Worm (Caenorhabditis elegans) whole organism, L3 larva: ENCODE measurements around the gene allo-1.
A peak's percentile ranks its signal among the peaks of the same experiment; 100 is the strongest.

Experiments used
- aly-2 ChIP-seq: fragments of 150-350 bp; optimal IDR thresholded peaks from 2 replicates; lab custom pipeline; 2014; ENCODE audit warnings: missing biosample characterization, missing genetic modification characterization
- ceh-16 ChIP-seq: sonication (generic microtip); optimal IDR thresholded peaks from 2 replicates; lab custom pipeline; 2017; ENCODE audit warnings: missing biosample characterization, missing genetic modification characterization
- ceh-82 ChIP-seq: fragments of 150-350 bp; optimal IDR thresholded peaks from 2 replicates; lab custom pipeline; 2014; ENCODE audit warnings: missing biosample characterization, missing genetic modification characterization
- ceh-9 ChIP-seq: sonication (generic microtip); optimal IDR thresholded peaks from 2 replicates; lab custom pipeline; 2018; ENCODE audit warnings: missing biosample characterization, missing genetic modification characterization
- egl-27 ChIP-seq: sonication (generic microtip); optimal IDR thresholded peaks from 4 replicates; lab custom pipeline; 2017; ENCODE audit warnings: missing biosample characterization, missing genetic modification reagents, missing genetic modification characterization
- egl-5 ChIP-seq: fragments of 150-350 bp; optimal IDR thresholded peaks from 2 replicates; lab custom pipeline; 2017; ENCODE audit warnings: missing biosample characterization, missing genetic modification reagents, missing genetic modification characterization, inconsistent platforms
- elt-2 ChIP-seq: sonication (generic microtip); optimal IDR thresholded peaks from 2 replicates; lab custom pipeline; 2016; ENCODE audit warnings: missing genetic modification reagents, mild to moderate bottlenecking, missing genetic modification characterization, missing compliant biosample characterization
- elt-3 ChIP-seq, 3 experiments: fragments of 150-350 bp in 1 of 3; sonication (generic microtip) in 2 of 3; optimal IDR thresholded peaks; 2 replicates in 2 of 3; 4 replicates in 1 of 3; lab custom pipeline; 2014 to 2017; ENCODE audit warnings: missing biosample characterization in 3 of 3, missing genetic modification characterization in 3 of 3
- fkh-10 ChIP-seq: sonication (generic microtip); optimal IDR thresholded peaks from 2 replicates; lab custom pipeline; 2017; ENCODE audit warnings: missing biosample characterization, missing genetic modification reagents, missing genetic modification characterization
- fos-1 ChIP-seq: fragments of 150-350 bp; optimal IDR thresholded peaks from 2 replicates; lab custom pipeline; 2014; ENCODE audit warnings: missing biosample characterization, missing genetic modification characterization
- jun-1 ChIP-seq: fragments of 150-350 bp; optimal IDR thresholded peaks from 2 replicates; lab custom pipeline; 2014; ENCODE audit warnings: missing biosample characterization, missing genetic modification reagents, missing genetic modification characterization
- lin-15B ChIP-seq: fragments of 150-350 bp; optimal IDR thresholded peaks from 2 replicates; lab custom pipeline; 2014; ENCODE audit warnings: missing biosample characterization, missing genetic modification characterization
- lin-39 ChIP-seq: fragments of 150-350 bp; optimal IDR thresholded peaks from 2 replicates; lab custom pipeline; 2018; ENCODE audit warnings: missing biosample characterization, missing genetic modification reagents, missing genetic modification characterization
- lsy-12 ChIP-seq: sonication (generic microtip); optimal IDR thresholded peaks from 2 replicates; lab custom pipeline; 2016; ENCODE audit warnings: mild to moderate bottlenecking, missing genetic modification characterization, missing compliant biosample characterization
- mml-1 ChIP-seq: fragments of 150-350 bp; sonication (generic microtip); optimal IDR thresholded peaks from 3 replicates; lab custom pipeline; 2014; ENCODE audit warnings: missing biosample characterization, missing genetic modification characterization
- nfya-1 ChIP-seq: sonication (generic microtip); optimal IDR thresholded peaks from 2 replicates; lab custom pipeline; 2017; ENCODE audit warnings: missing genetic modification characterization, mild to moderate bottlenecking, missing compliant biosample characterization, antibody characterized with exemption, moderate library complexity; ENCODE audit not compliant: insufficient read depth
- nhr-11 ChIP-seq: fragments of 150-350 bp; optimal IDR thresholded peaks from 2 replicates; lab custom pipeline; 2014; ENCODE audit warnings: missing biosample characterization, missing genetic modification characterization
- nhr-12 ChIP-seq: fragments of 150-350 bp; optimal IDR thresholded peaks from 2 replicates; lab custom pipeline; 2014; ENCODE audit warnings: missing biosample characterization, missing genetic modification characterization
- nhr-23 ChIP-seq: fragments of 150-350 bp; optimal IDR thresholded peaks from 2 replicates; lab custom pipeline; 2014; ENCODE audit warnings: missing biosample characterization, missing genetic modification reagents, missing genetic modification characterization
- nhr-28 ChIP-seq: fragments of 150-350 bp; optimal IDR thresholded peaks from 2 replicates; lab custom pipeline; 2014; ENCODE audit warnings: missing biosample characterization, missing genetic modification characterization
- nhr-43 ChIP-seq: sonication (generic microtip); optimal IDR thresholded peaks from 2 replicates; lab custom pipeline; 2016; ENCODE audit warnings: mild to moderate bottlenecking, missing genetic modification characterization, missing compliant biosample characterization; ENCODE audit not compliant: poor library complexity, severe bottlenecking
- nhr-67 ChIP-seq: fragments of 150-350 bp; optimal IDR thresholded peaks from 2 replicates; lab custom pipeline; 2014; ENCODE audit warnings: missing biosample characterization, missing genetic modification characterization
- nhr-77 ChIP-seq: fragments of 150-350 bp; optimal IDR thresholded peaks from 2 replicates; lab custom pipeline; 2014; ENCODE audit warnings: missing biosample characterization, missing genetic modification characterization
- pha-4 ChIP-seq: fragments of 150-350 bp; optimal IDR thresholded peaks from 2 replicates; lab custom pipeline; 2014; ENCODE audit warnings: missing biosample characterization, missing genetic modification reagents, missing genetic modification characterization
- sea-2 ChIP-seq: fragments of 150-350 bp; sonication (generic microtip); optimal IDR thresholded peaks from 4 replicates; lab custom pipeline; 2014; ENCODE audit warnings: missing biosample characterization, missing genetic modification reagents, missing genetic modification characterization
- skn-1 ChIP-seq: fragments of 150-350 bp; optimal IDR thresholded peaks from 2 replicates; lab custom pipeline; 2014; ENCODE audit warnings: missing biosample characterization, missing genetic modification characterization
- snpc-4 ChIP-seq: fragments of 150-350 bp; optimal IDR thresholded peaks from 2 replicates; lab custom pipeline; 2014; ENCODE audit warnings: missing biosample characterization, missing genetic modification characterization
- tbx-2 ChIP-seq: sonication (generic microtip); optimal IDR thresholded peaks from 2 replicates; lab custom pipeline; 2016; ENCODE audit warnings: mild to moderate bottlenecking, missing genetic modification characterization, missing compliant biosample characterization
- zag-1 ChIP-seq: fragments of 150-350 bp; optimal IDR thresholded peaks from 2 replicates; lab custom pipeline; 2014; ENCODE audit warnings: missing biosample characterization, missing genetic modification characterization
- ztf-11 ChIP-seq: fragments of 150-350 bp; optimal IDR thresholded peaks from 2 replicates; lab custom pipeline; 2014; ENCODE audit warnings: missing biosample characterization, missing genetic modification characterization
- ztf-4 ChIP-seq: fragments of 150-350 bp; optimal IDR thresholded peaks from 2 replicates; lab custom pipeline; 2014; ENCODE audit warnings: missing biosample characterization, missing genetic modification characterization

Gene allo-1

ce11 chrIV:10706090-10706489 lies 9.2 kb upstream of the allo-1 start, which contains the start of gene R102.6:
Gene R102.6, minus strand, starts transcription at chrIV:10706190.
- TF ChIP-seq lin-39 (no peak), ztf-11 (tag; lab: Kevin White, UChicago) (no peak), elt-2 (tag; lab: Kevin White, UChicago) (no peak), nhr-77 (no peak), mml-1 (no peak), lsy-12 (tag; lab: Kevin White, UChicago) (no peak), egl-5 (tag; lab: Kevin White, UChicago) (no peak), zag-1 (tag; lab: Kevin White, UChicago) (no peak)

- TF ChIP-seq ceh-9 (no peak), nfya-1 (no peak), pha-4 (tag; lab: Kevin White, UChicago) (no peak)
These were observed 8.3 kb upstream of the allo-1 start, which contains the start of gene R102.10 for ce11 chrIV:10705176-10705575. Gene R102.10, plus strand, starts transcription at chrIV:10705476.

ce11 chrIV:10701866-10702458 lies 5.1 kb upstream of the allo-1 start:
- TF ChIP-seq sea-2 (GFP tag; lab: Kevin White, UChicago), result no peak
- TF ChIP-seq elt-2 (tag; lab: Kevin White, UChicago), result no peak
- TF ChIP-seq nfya-1, result no peak
- TF ChIP-seq nhr-43 (tag; lab: Kevin White, UChicago), result peak; percentile 71
- peak; percentile 37 for TF ChIP-seq nhr-23 (tag; lab: Kevin White, UChicago)
- TF ChIP-seq tbx-2 (tag; lab: Kevin White, UChicago), result no peak
- TF ChIP-seq elt-3 (tag; optimal IDR thresholded peaks at IDR 0.05; lab: Kevin White, UChicago), result peak in 1 of 3 experiments; percentile 28

ce11 chrIV:10699660-10700059 lies 2.8 kb upstream of the allo-1 start, which contains the start of gene R102.11:
Gene R102.11, minus strand, starts transcription at chrIV:10699760.
- TF ChIP-seq ceh-82 (tag; lab: Kevin White, UChicago) (no peak), nfya-1 (no peak), ceh-16 (no peak), ceh-9 (no peak), zag-1 (tag; lab: Kevin White, UChicago) (no peak), elt-3 (tag; optimal IDR thresholded peaks at IDR 0.05; lab: Kevin White, UChicago) (no peak), nhr-12 (tag; lab: Kevin White, UChicago) (no peak), aly-2 (tag; lab: Kevin White, UChicago) (no peak), nhr-28 (tag; lab: Kevin White, UChicago) (no peak), egl-27 (tag; lab: Kevin White, UChicago) (no peak), pha-4 (tag; lab: Kevin White, UChicago) (no peak), nhr-23 (tag; lab: Kevin White, UChicago) (no peak), tbx-2 (tag; lab: Kevin White, UChicago) (no peak), lsy-12 (tag; lab: Kevin White, UChicago) (no peak), nhr-67 (tag; lab: Kevin White, UChicago) (no peak), elt-2 (tag; lab: Kevin White, UChicago) (no peak), snpc-4 (tag; lab: Kevin White, UChicago) (no peak), nhr-77 (no peak), nhr-11 (tag; lab: Kevin White, UChicago) (no peak), jun-1 (tag; lab: Kevin White, UChicago) (no peak)

ce11 chrIV:10699000-10699399 lies 2.1 kb upstream of the allo-1 start:
- no peak for TF ChIP-seq fos-1 (tag; lab: Kevin White, UChicago)
- TF ChIP-seq egl-27 (tag; lab: Kevin White, UChicago), result no peak
- no peak for TF ChIP-seq ztf-4 (tag; lab: Kevin White, UChicago)
- TF ChIP-seq fkh-10 (GFP tag; lab: Kevin White, UChicago), result no peak
- no peak for TF ChIP-seq nhr-11 (tag; lab: Kevin White, UChicago)
- no peak for TF ChIP-seq zag-1 (tag; lab: Kevin White, UChicago)
- TF ChIP-seq nhr-23 (tag; lab: Kevin White, UChicago), result no peak
- TF ChIP-seq elt-2 (tag; lab: Kevin White, UChicago), result no peak
- TF ChIP-seq ztf-11 (tag; lab: Kevin White, UChicago), result no peak
- TF ChIP-seq sea-2 (GFP tag; lab: Kevin White, UChicago), result no peak
- no peak for TF ChIP-seq skn-1 (tag; lab: Kevin White, UChicago)
- no peak for TF ChIP-seq nfya-1
- TF ChIP-seq lin-15B (tag; lab: Kevin White, UChicago), result no peak
- TF ChIP-seq ceh-16, result no peak
